Worm (Caenorhabditis elegans) whole organism, L1 larva: ENCODE data around the gene cdd-2.
A peak's percentile ranks its signal among the peaks of the same experiment; 100 is the strongest.

ENCODE experiments used
- C16A3.4 ChIP-seq: fragments of 150-350 bp; optimal IDR thresholded peaks from 2 replicates; lab custom pipeline; 2014; ENCODE audit warnings: missing biosample characterization, missing genetic modification characterization
- C34B4.2 ChIP-seq: sonication (generic microtip); optimal IDR thresholded peaks from 2 replicates; lab custom pipeline; 2017; ENCODE audit warnings: mild to moderate bottlenecking, missing genetic modification characterization, missing compliant biosample characterization
- F16B12.6 ChIP-seq: fragments of 150-350 bp; optimal IDR thresholded peaks from 2 replicates; lab custom pipeline; 2014; ENCODE audit warnings: missing biosample characterization, missing genetic modification characterization
- Y116A8C.19 ChIP-seq: sonication (generic microtip); optimal IDR thresholded peaks from 2 replicates; lab custom pipeline; 2016; ENCODE audit warnings: missing compliant biosample characterization, missing genetic modification characterization, borderline replicate concordance
- alr-1 ChIP-seq: fragments of 200-800 bp; sonication (Bioruptor generic); optimal IDR thresholded peaks from 2 replicates; lab custom pipeline; 2018; ENCODE audit warnings: borderline replicate concordance, mild to moderate bottlenecking, missing genetic modification characterization, missing compliant biosample characterization
- aly-2 ChIP-seq: fragments of 150-350 bp; optimal IDR thresholded peaks from 2 replicates; lab custom pipeline; 2014; ENCODE audit warnings: missing biosample characterization, missing genetic modification characterization
- blmp-1 ChIP-seq: fragments of 150-350 bp; optimal IDR thresholded peaks from 2 replicates; lab custom pipeline; 2014; ENCODE audit warnings: missing biosample characterization, missing genetic modification characterization
- ceh-8 ChIP-seq: fragments of 200-800 bp; sonication (Bioruptor generic); optimal IDR thresholded peaks from 2 replicates; lab custom pipeline; 2018; ENCODE audit warnings: mild to moderate bottlenecking, missing genetic modification characterization, moderate library complexity, missing compliant biosample characterization
- ceh-82 ChIP-seq, 3 experiments: fragments of 150-350 bp in 1 of 3; sonication (generic microtip) in 2 of 3; optimal IDR thresholded peaks; 2 replicates each; lab custom pipeline; 2014 to 2017; ENCODE audit warnings: missing biosample characterization in 3 of 3, missing genetic modification characterization in 3 of 3
- ceh-88 ChIP-seq: fragments of 200-800 bp; sonication (Bioruptor generic); IDR thresholded peaks from 2 replicates; pipeline ENCODE4 v1.3.6; 2022; ENCODE audit warnings: missing genetic modification characterization, missing compliant biosample characterization
- ceh-90 ChIP-seq: sonication (generic microtip); optimal IDR thresholded peaks from 2 replicates; lab custom pipeline; 2016; ENCODE audit warnings: missing genetic modification characterization, missing compliant biosample characterization
- ces-1 ChIP-seq: fragments of 150-350 bp; optimal IDR thresholded peaks from 2 replicates; lab custom pipeline; 2014; ENCODE audit warnings: missing biosample characterization, missing genetic modification reagents, missing genetic modification characterization
- dpl-1 ChIP-seq, 3 experiments: fragments of 150-350 bp in 2 of 3; sonication (generic microtip) in 1 of 3; optimal IDR thresholded peaks; 2 replicates each; lab custom pipeline; 2014 to 2017; ENCODE audit warnings: missing biosample characterization in 3 of 3, missing genetic modification characterization in 3 of 3, missing genetic modification reagents in 3 of 3
- dsc-1 ChIP-seq: sonication (generic microtip); optimal IDR thresholded peaks from 2 replicates; lab custom pipeline; 2016; ENCODE audit warnings: mild to moderate bottlenecking, missing genetic modification characterization, missing compliant biosample characterization
- efl-3 ChIP-seq: fragments of 200-800 bp; sonication (Bioruptor generic); optimal IDR thresholded peaks from 2 replicates; lab custom pipeline; 2018; ENCODE audit warnings: mild to moderate bottlenecking, missing genetic modification characterization, missing compliant biosample characterization
- egl-13 ChIP-seq: sonication (generic microtip); optimal IDR thresholded peaks from 2 replicates; lab custom pipeline; 2016; ENCODE audit warnings: missing genotype, missing genetic modification reagents, missing genetic modification characterization, missing compliant biosample characterization
- elt-2 ChIP-seq: sonication (generic microtip); optimal IDR thresholded peaks from 2 replicates; lab custom pipeline; 2016; ENCODE audit warnings: missing genetic modification characterization, mild to moderate bottlenecking, inconsistent platforms, missing compliant biosample characterization, missing genetic modification reagents
- elt-3 ChIP-seq, 6 experiments: fragments of 150-350 bp in 1 of 6; sonication (generic microtip); optimal IDR thresholded peaks; 2 replicates each; lab custom pipeline; 2017 to 2018; ENCODE audit warnings: missing biosample characterization in 6 of 6, missing genetic modification characterization in 6 of 6, inconsistent platforms in 1 of 6
- ets-5 ChIP-seq: fragments of 200-800 bp; sonication (Bioruptor generic); IDR thresholded peaks from 2 replicates; pipeline ENCODE4 v1.3.6; 2022; ENCODE audit warnings: missing genetic modification characterization, missing compliant biosample characterization
- fkh-10 ChIP-seq: sonication (generic microtip); optimal IDR thresholded peaks from 2 replicates; lab custom pipeline; 2017; ENCODE audit warnings: missing biosample characterization, missing genetic modification reagents, missing genetic modification characterization
- fkh-8 ChIP-seq: sonication (generic microtip); optimal IDR thresholded peaks from 2 replicates; lab custom pipeline; 2016; ENCODE audit warnings: mild to moderate bottlenecking, missing genetic modification characterization, missing compliant biosample characterization
- hlh-17 ChIP-seq: fragments of 200-800 bp; sonication (Bioruptor generic); optimal IDR thresholded peaks from 2 replicates; lab custom pipeline; 2018; ENCODE audit warnings: missing genetic modification characterization, mild to moderate bottlenecking, missing compliant biosample characterization, moderate library complexity, borderline replicate concordance
- hlh-4 ChIP-seq: sonication (generic microtip); optimal IDR thresholded peaks from 2 replicates; lab custom pipeline; 2016; ENCODE audit warnings: mild to moderate bottlenecking, missing genetic modification characterization, missing compliant biosample characterization
- hpl-2 ChIP-seq: fragments of 150-350 bp; optimal IDR thresholded peaks from 2 replicates; lab custom pipeline; 2014; ENCODE audit warnings: missing biosample characterization, missing genetic modification reagents, missing genetic modification characterization
- irx-1 ChIP-seq: sonication (generic microtip); optimal IDR thresholded peaks from 2 replicates; lab custom pipeline; 2016; ENCODE audit warnings: missing genetic modification characterization, missing compliant biosample characterization
- isw-1 ChIP-seq: fragments of 200-800 bp; sonication (Bioruptor generic); IDR thresholded peaks from 2 replicates; pipeline ENCODE4 v1.3.6; 2022; ENCODE audit warnings: missing genetic modification characterization, missing compliant biosample characterization
- jun-1 ChIP-seq: fragments of 150-350 bp; optimal IDR thresholded peaks from 2 replicates; lab custom pipeline; 2014; ENCODE audit warnings: missing biosample characterization, missing genetic modification reagents, missing genetic modification characterization
- lin-13 ChIP-seq: fragments of 150-350 bp; optimal IDR thresholded peaks from 2 replicates; lab custom pipeline; 2014; ENCODE audit warnings: missing biosample characterization, missing genetic modification reagents, missing genetic modification characterization
- lin-15B ChIP-seq: fragments of 150-350 bp; sonication (generic microtip); optimal IDR thresholded peaks from 3 replicates; lab custom pipeline; 2014; ENCODE audit warnings: missing biosample characterization, missing genetic modification characterization
- lin-39 ChIP-seq: fragments of 150-350 bp; optimal IDR thresholded peaks from 2 replicates; lab custom pipeline; 2014; ENCODE audit warnings: missing biosample characterization, missing genetic modification reagents, missing genetic modification characterization
- lir-3 ChIP-seq: sonication (generic microtip); optimal IDR thresholded peaks from 2 replicates; lab custom pipeline; 2016; ENCODE audit warnings: mild to moderate bottlenecking, missing genetic modification characterization, moderate library complexity, missing compliant biosample characterization; ENCODE audit not compliant: poor library complexity
- lsy-2 ChIP-seq, 2 experiments: fragments of 150-350 bp; optimal IDR thresholded peaks; 2 replicates each; lab custom pipeline; 2014; ENCODE audit warnings: missing biosample characterization in 2 of 2, missing genetic modification characterization in 2 of 2
- mdl-1 ChIP-seq, 2 experiments: fragments of 150-350 bp; optimal IDR thresholded peaks; 2 replicates each; lab custom pipeline; 2014 to 2017; ENCODE audit warnings: missing biosample characterization in 2 of 2, missing genetic modification characterization in 2 of 2, inconsistent platforms in 1 of 2
- nhr-11 ChIP-seq: fragments of 150-350 bp; optimal IDR thresholded peaks from 2 replicates; lab custom pipeline; 2014; ENCODE audit warnings: missing biosample characterization, missing genetic modification characterization
- nhr-12 ChIP-seq: sonication (generic microtip); optimal IDR thresholded peaks from 2 replicates; lab custom pipeline; 2017; ENCODE audit warnings: missing biosample characterization, missing genetic modification characterization
- nhr-19 ChIP-seq: fragments of 200-800 bp; sonication (Bioruptor generic); conservative IDR thresholded peaks from 2 replicates; pipeline ENCODE4 v1.3.6; 2022; ENCODE audit warnings: missing genetic modification characterization, missing compliant biosample characterization
- nhr-237 ChIP-seq: fragments of 150-350 bp; optimal IDR thresholded peaks from 2 replicates; lab custom pipeline; 2014; ENCODE audit warnings: missing biosample characterization, missing genetic modification characterization
- nhr-71 ChIP-seq: sonication (generic microtip); optimal IDR thresholded peaks from 2 replicates; lab custom pipeline; 2016; ENCODE audit warnings: mild to moderate bottlenecking, missing genetic modification characterization, moderate library complexity, missing compliant biosample characterization
- nhr-77 ChIP-seq: fragments of 150-350 bp; optimal IDR thresholded peaks from 2 replicates; lab custom pipeline; 2014; ENCODE audit warnings: missing biosample characterization, missing genetic modification characterization
- pax-3 ChIP-seq: fragments of 200-800 bp; sonication (Bioruptor generic); optimal IDR thresholded peaks from 2 replicates; lab custom pipeline; 2018; ENCODE audit warnings: mild to moderate bottlenecking, missing genetic modification characterization, moderate library complexity, missing compliant biosample characterization
- pqm-1 ChIP-seq: sonication (generic microtip); optimal IDR thresholded peaks from 3 replicates; lab custom pipeline; 2017; ENCODE audit warnings: missing biosample characterization, missing genetic modification characterization
- snpc-4 ChIP-seq: fragments of 150-350 bp; optimal IDR thresholded peaks from 2 replicates; lab custom pipeline; 2014; ENCODE audit warnings: missing biosample characterization, missing genetic modification characterization
- sox-4 ChIP-seq: sonication (generic microtip); optimal IDR thresholded peaks from 2 replicates; lab custom pipeline; 2016; ENCODE audit warnings: missing genetic modification characterization, missing compliant biosample characterization
- sup-37 ChIP-seq: fragments of 200-800 bp; sonication (Bioruptor generic); optimal IDR thresholded peaks from 2 replicates; lab custom pipeline; 2018; ENCODE audit warnings: mild to moderate bottlenecking, missing genetic modification characterization, missing compliant biosample characterization
- swsn-7 ChIP-seq: sonication (generic microtip); optimal IDR thresholded peaks from 2 replicates; lab custom pipeline; 2016; ENCODE audit warnings: missing genetic modification characterization, missing compliant biosample characterization
- tbx-2 ChIP-seq: sonication (generic microtip); optimal IDR thresholded peaks from 2 replicates; lab custom pipeline; 2016; ENCODE audit warnings: missing genetic modification characterization, missing compliant biosample characterization
- tlp-1 ChIP-seq: fragments of 150-350 bp; optimal IDR thresholded peaks from 2 replicates; lab custom pipeline; 2014; ENCODE audit warnings: missing biosample characterization, missing genetic modification characterization
- unc-62 ChIP-seq: fragments of 150-350 bp; optimal IDR thresholded peaks from 2 replicates; lab custom pipeline; 2014; ENCODE audit warnings: missing biosample characterization, missing genetic modification reagents, missing genetic modification characterization
- unc-86 ChIP-seq: sonication (generic microtip); optimal IDR thresholded peaks from 2 replicates; lab custom pipeline; 2016; ENCODE audit warnings: missing genetic modification characterization, missing compliant biosample characterization
- xbp-1 ChIP-seq: sonication (generic microtip); optimal IDR thresholded peaks from 2 replicates; lab custom pipeline; 2016; ENCODE audit warnings: missing genetic modification characterization, missing compliant biosample characterization
- zip-4 ChIP-seq: fragments of 200-800 bp; sonication (Bioruptor generic); optimal IDR thresholded peaks from 2 replicates; lab custom pipeline; 2018; ENCODE audit warnings: mild to moderate bottlenecking, missing genetic modification characterization, moderate library complexity, missing compliant biosample characterization
- ztf-11 ChIP-seq, 2 experiments: sonication (generic microtip); optimal IDR thresholded peaks; 2 replicates each; lab custom pipeline; 2016 to 2017; ENCODE audit warnings: missing genetic modification characterization in 2 of 2, missing biosample characterization in 1 of 2, missing compliant biosample characterization in 1 of 2

The cdd-2 gene

ce11 chrIV:7573944-7574343 is 26.3 kb upstream of the cdd-2 start (continued):
- TF ChIP-seq elt-2: peak; percentile 35
- peak; percentile 77 for TF ChIP-seq aly-2 (tag; lab: Kevin White, UChicago)
- TF ChIP-seq efl-3 (GFP tag; lab: Kevin White, UChicago): no peak
- peak; percentile 15 for TF ChIP-seq fkh-8 (tag; lab: Kevin White, UChicago)
- no peak for TF ChIP-seq ceh-88 (GFP tag; lab: Robert Waterston, UW)
- peak; percentile 45 for TF ChIP-seq F16B12.6 (tag; lab: Kevin White, UChicago)
- no peak for TF ChIP-seq nhr-237 (tag; lab: Kevin White, UChicago)
- peak; percentile 37 to 73 (median 62) for TF ChIP-seq ceh-82 (tag; optimal IDR thresholded peaks at IDR 0.05; lab: Kevin White, UChicago)
- TF ChIP-seq lin-39 (tag; lab: Kevin White, UChicago): peak; percentile 1
- TF ChIP-seq lir-3 (tag; lab: Kevin White, UChicago): peak; percentile 13
- peak; percentile 59 for TF ChIP-seq nhr-77
- no peak for TF ChIP-seq C34B4.2 (tag; lab: Kevin White, UChicago)
- no peak for TF ChIP-seq hlh-17
- peak; percentile 47 for TF ChIP-seq jun-1 (tag; lab: Kevin White, UChicago)
- no peak for TF ChIP-seq unc-62 (GFP tag; lab: Kevin White, UChicago)
- TF ChIP-seq hlh-4 (tag; lab: Kevin White, UChicago): no peak
- TF ChIP-seq isw-1 (GFP tag; lab: Robert Waterston, UW): no peak
- TF ChIP-seq ceh-8 (GFP tag; lab: Kevin White, UChicago): no peak
- no peak for TF ChIP-seq nhr-11
- peak; percentile 14 for TF ChIP-seq pax-3
- TF ChIP-seq nhr-19 (GFP tag; lab: Robert Waterston, UW): no peak
- TF ChIP-seq tlp-1: no peak
- peak; percentile 50 for TF ChIP-seq hpl-2 (GFP tag; lab: Kevin White, UChicago)
- TF ChIP-seq C16A3.4 (tag; lab: Kevin White, UChicago): peak; percentile 79
- TF ChIP-seq ztf-11 (tag; optimal IDR thresholded peaks at IDR 0.05; lab: Kevin White, UChicago): no peak
- peak in 2 of 6 experiments; percentile 0 to 68 for TF ChIP-seq elt-3 (tag; optimal IDR thresholded peaks at IDR 0.05; lab: Kevin White, UChicago)
- TF ChIP-seq egl-13: peak; percentile 38
- TF ChIP-seq dpl-1 (GFP tag; optimal IDR thresholded peaks at IDR 0.05; lab: Kevin White, UChicago): peak in 2 of 3 experiments; percentile 48 to 53
- TF ChIP-seq pqm-1 (tag; lab: Kevin White, UChicago): no peak
- TF ChIP-seq xbp-1 (tag; lab: Kevin White, UChicago): peak; percentile 64
- TF ChIP-seq sup-37: peak; percentile 23
- TF ChIP-seq snpc-4 (tag; lab: Kevin White, UChicago): peak; percentile 45
- TF ChIP-seq nhr-71 (tag; lab: Kevin White, UChicago): peak; percentile 75
- peak; percentile 33 for TF ChIP-seq tbx-2 (tag; lab: Kevin White, UChicago)
- TF ChIP-seq sox-4 (tag; lab: Kevin White, UChicago): peak; percentile 17
- no peak for TF ChIP-seq ces-1
- no peak for TF ChIP-seq ets-5 (GFP tag; lab: Robert Waterston, UW)
- TF ChIP-seq nhr-12 (tag; lab: Kevin White, UChicago): no peak
- peak; percentile 69 for TF ChIP-seq swsn-7
- TF ChIP-seq unc-86 (tag; lab: Kevin White, UChicago): peak; percentile 17
- no peak for TF ChIP-seq zip-4 (GFP tag; lab: Kevin White, UChicago)
- TF ChIP-seq alr-1: no peak
- TF ChIP-seq lsy-2 (tag; optimal IDR thresholded peaks at IDR 0.05; lab: Kevin White, UChicago): peak; percentile 60 to 83
- peak; percentile 55 for TF ChIP-seq lin-13
- TF ChIP-seq fkh-10 (GFP tag; lab: Kevin White, UChicago): no peak
- peak; percentile 15 for TF ChIP-seq lin-15B (tag; lab: Kevin White, UChicago)
- no peak for TF ChIP-seq Y116A8C.19 (tag; lab: Kevin White, UChicago)
- TF ChIP-seq dsc-1 (tag; lab: Kevin White, UChicago): peak; percentile 66
- peak in 1 of 2 experiments; percentile 56 for TF ChIP-seq mdl-1 (tag; optimal IDR thresholded peaks at IDR 0.05; lab: Kevin White, UChicago)
- TF ChIP-seq blmp-1: peak; percentile 55
- TF ChIP-seq irx-1 (tag; lab: Kevin White, UChicago): peak; percentile 71
- TF ChIP-seq ceh-90 (tag; lab: Kevin White, UChicago): peak; percentile 30
